Fruit fly (Drosophila melanogaster) whole organism, prepupa: Measurements from ENCODE around the gene papi.
A peak's percentile ranks its signal among the peaks of the same experiment; 100 is the strongest.

Experiments used
- Blimp-1 ChIP-seq: fragments of 200-800 bp; sonication (Bioruptor generic); optimal IDR thresholded peaks from 3 replicates; lab custom pipeline; 2017; ENCODE audit warnings: missing biosample characterization, missing genetic modification characterization, mild to moderate bottlenecking, moderate library complexity, missing genetic modification reagents
- CG10669 ChIP-seq: fragments of 200-800 bp; sonication (Bioruptor generic); optimal IDR thresholded peaks from 3 replicates; lab custom pipeline; 2018; ENCODE audit warnings: missing biosample characterization, mild to moderate bottlenecking, missing genetic modification characterization, moderate library complexity
- CG11294 ChIP-seq: fragments of 200-800 bp; sonication (Bioruptor generic); IDR thresholded peaks from 2 replicates; pipeline ENCODE4 v1.3.6; 2022; ENCODE audit warnings: missing biosample characterization, missing genetic modification characterization
- CG11902 ChIP-seq: fragments of 200-800 bp; sonication (Bioruptor generic); optimal IDR thresholded peaks from 3 replicates; lab custom pipeline; 2016; ENCODE audit warnings: missing biosample characterization, missing genetic modification characterization
- CG15336 ChIP-seq: fragments of 200-800 bp; sonication (Bioruptor generic); IDR thresholded peaks from 2 replicates; pipeline ENCODE4 v1.3.6; 2022; ENCODE audit warnings: missing biosample characterization, missing genetic modification characterization
- CG1621 ChIP-seq: fragments of 200-800 bp; sonication (Bioruptor generic); optimal IDR thresholded peaks from 3 replicates; lab custom pipeline; 2018; ENCODE audit warnings: missing biosample characterization, mild to moderate bottlenecking, missing genetic modification characterization
- CG16779 ChIP-seq: fragments of 200-800 bp; sonication (Bioruptor generic); optimal IDR thresholded peaks from 3 replicates; lab custom pipeline; 2017; ENCODE audit warnings: missing biosample characterization, mild to moderate bottlenecking, missing genetic modification characterization
- CG31627 ChIP-seq: fragments of 200-800 bp; sonication (Bioruptor generic); optimal IDR thresholded peaks from 3 replicates; lab custom pipeline; 2016; ENCODE audit warnings: missing biosample characterization, missing genetic modification characterization
- CG34406 ChIP-seq: fragments of 200-800 bp; sonication (Bioruptor generic); optimal IDR thresholded peaks from 3 replicates; lab custom pipeline; 2016; ENCODE audit warnings: missing biosample characterization, missing genetic modification characterization
- CG3919 ChIP-seq: fragments of 200-800 bp; sonication (Bioruptor generic); optimal IDR thresholded peaks from 3 replicates; lab custom pipeline; 2016; ENCODE audit warnings: missing biosample characterization, missing genetic modification characterization
- CG4318 ChIP-seq: fragments of 200-800 bp; sonication (Bioruptor generic); optimal IDR thresholded peaks from 3 replicates; lab custom pipeline; 2017; ENCODE audit warnings: missing biosample characterization, mild to moderate bottlenecking, missing genetic modification characterization
- CG6163 ChIP-seq: fragments of 200-800 bp; sonication (Bioruptor generic); IDR thresholded peaks from 3 replicates; pipeline ENCODE4 v1.3.6; 2022; ENCODE audit warnings: missing biosample characterization, missing genetic modification characterization
- CG6792 ChIP-seq: fragments of 200-800 bp; sonication (Bioruptor generic); optimal IDR thresholded peaks from 3 replicates; lab custom pipeline; 2016; ENCODE audit warnings: missing biosample characterization, missing genetic modification characterization
- CG6808 ChIP-seq: fragments of 200-800 bp; sonication (Bioruptor generic); optimal IDR thresholded peaks from 3 replicates; lab custom pipeline; 2017; ENCODE audit warnings: missing biosample characterization, missing genetic modification characterization, mild to moderate bottlenecking, moderate library complexity, missing genetic modification reagents
- CG6854 ChIP-seq: fragments of 200-800 bp; sonication (Bioruptor generic); optimal IDR thresholded peaks from 2 replicates; lab custom pipeline; 2017; ENCODE audit warnings: missing biosample characterization, mild to moderate bottlenecking, missing genetic modification characterization
- CG7368 ChIP-seq: fragments of 200-800 bp; sonication (Bioruptor generic); optimal IDR thresholded peaks from 3 replicates; lab custom pipeline; 2016; ENCODE audit warnings: missing biosample characterization, missing genetic modification characterization
- CG8119 ChIP-seq: fragments of 200-800 bp; sonication (Bioruptor generic); IDR thresholded peaks from 3 replicates; pipeline ENCODE4 v1.3.6; 2022; ENCODE audit warnings: missing biosample characterization, missing genetic modification characterization
- Eip75B ChIP-seq: fragments of 200-800 bp; sonication (Bioruptor generic); optimal IDR thresholded peaks from 3 replicates; lab custom pipeline; 2016; ENCODE audit warnings: missing biosample characterization, missing genetic modification characterization
- Eip78C ChIP-seq: fragments of 200-800 bp; sonication (Bioruptor generic); peaks from one replicate; lab custom pipeline; 2016; ENCODE audit warnings: missing biosample characterization, missing genetic modification characterization
- Ets21C ChIP-seq: fragments of 200-800 bp; sonication (Bioruptor generic); optimal IDR thresholded peaks from 3 replicates; lab custom pipeline; 2016; ENCODE audit warnings: missing biosample characterization, missing genetic modification characterization
- Gug ChIP-seq: fragments of 200-800 bp; sonication (Bioruptor generic); IDR thresholded peaks from 2 replicates; pipeline ENCODE4 v1.3.6; 2022; ENCODE audit warnings: missing biosample characterization, missing genetic modification characterization
- Hr38 ChIP-seq: sonication (Bioruptor generic); optimal IDR thresholded peaks from 2 replicates; lab custom pipeline; 2016; ENCODE audit warnings: missing biosample characterization, missing genetic modification characterization
- OdsH ChIP-seq: fragments of 200-800 bp; sonication (Bioruptor generic); optimal IDR thresholded peaks from 3 replicates; lab custom pipeline; 2016; ENCODE audit warnings: missing biosample characterization, missing genetic modification characterization
- Sox102F ChIP-seq: fragments of 200-800 bp; sonication (Bioruptor generic); optimal IDR thresholded peaks from 2 replicates; lab custom pipeline; 2016; ENCODE audit warnings: missing biosample characterization, mild to moderate bottlenecking, missing genetic modification characterization
- Sox14 ChIP-seq: fragments of 200-800 bp; sonication (Bioruptor generic); optimal IDR thresholded peaks from 3 replicates; lab custom pipeline; 2016; ENCODE audit warnings: missing biosample characterization, missing genetic modification characterization
- achi ChIP-seq: fragments of 200-800 bp; sonication (Bioruptor generic); optimal IDR thresholded peaks from 3 replicates; lab custom pipeline; 2016; ENCODE audit warnings: missing biosample characterization, missing genetic modification characterization
- dac ChIP-seq: fragments of 200-800 bp; sonication (Bioruptor generic); optimal IDR thresholded peaks from 2 replicates; lab custom pipeline; 2017; ENCODE audit warnings: missing biosample characterization, mild to moderate bottlenecking, missing genetic modification characterization
- esn ChIP-seq: fragments of 200-800 bp; sonication (Bioruptor generic); optimal IDR thresholded peaks from 2 replicates; lab custom pipeline; 2016; ENCODE audit warnings: missing biosample characterization, mild to moderate bottlenecking, missing genetic modification characterization, moderate library complexity
- fkh ChIP-seq: fragments of 200-800 bp; sonication (Bioruptor generic); optimal IDR thresholded peaks from 3 replicates; lab custom pipeline; 2017; ENCODE audit warnings: missing biosample characterization, mild to moderate bottlenecking, missing genetic modification characterization, moderate library complexity
- lz ChIP-seq: fragments of 200-800 bp; sonication (Bioruptor generic); optimal IDR thresholded peaks from 3 replicates; lab custom pipeline; 2016; ENCODE audit warnings: missing biosample characterization, missing genetic modification characterization
- net ChIP-seq: fragments of 200-800 bp; sonication (Bioruptor generic); optimal IDR thresholded peaks from 3 replicates; lab custom pipeline; 2016; ENCODE audit warnings: missing biosample characterization, missing genetic modification characterization
- pdm3 ChIP-seq: fragments of 200-800 bp; sonication (Bioruptor generic); optimal IDR thresholded peaks from 3 replicates; lab custom pipeline; 2016; ENCODE audit warnings: missing biosample characterization, missing genetic modification characterization
- salr ChIP-seq, 2 experiments: fragments of 200-800 bp; sonication (Bioruptor generic); optimal IDR thresholded peaks; 3 replicates each; lab custom pipeline; 2016 to 2018; ENCODE audit warnings: missing biosample characterization in 2 of 2, missing genetic modification characterization in 2 of 2, mild to moderate bottlenecking in 1 of 2
- svp ChIP-seq: fragments of 200-800 bp; sonication (Bioruptor generic); peaks from one replicate; lab custom pipeline; 2016; ENCODE audit warnings: missing biosample characterization, missing genetic modification characterization
- topi ChIP-seq: fragments of 200-800 bp; sonication (Bioruptor generic); optimal IDR thresholded peaks from 3 replicates; lab custom pipeline; 2016; ENCODE audit warnings: missing biosample characterization, missing genetic modification characterization
- vri ChIP-seq: fragments of 200-800 bp; sonication (Bioruptor generic); optimal IDR thresholded peaks from 3 replicates; lab custom pipeline; 2016; ENCODE audit warnings: missing biosample characterization, mild to moderate bottlenecking, missing genetic modification characterization

papi gene

dm6 chr2L:2220573-2221332 lies at the start of gene papi:
Gene papi, plus strand, starts transcription at chr2L:2220748.
- TF ChIP-seq pdm3 (GFP tag; lab: Kevin White, UChicago) = no peak
- no peak for TF ChIP-seq lz
- no peak for TF ChIP-seq achi (GFP tag; lab: Kevin White, UChicago)
- TF ChIP-seq CG11294 (GFP tag; lab: Robert Waterston, UW) = no peak
- no peak for TF ChIP-seq Sox102F (GFP tag; lab: Kevin White, UChicago)
- no peak for TF ChIP-seq CG7368 (GFP tag; lab: Kevin White, UChicago)
- TF ChIP-seq vri (GFP tag; lab: Kevin White, UChicago) = peak; percentile 26
- no peak for TF ChIP-seq OdsH
- no peak for TF ChIP-seq Gug
- no peak for TF ChIP-seq CG16779
- TF ChIP-seq CG1621 (tag; lab: Kevin White, UChicago) = peak; percentile 4
- no peak for TF ChIP-seq CG11902 (GFP tag; lab: Kevin White, UChicago)
- TF ChIP-seq CG10669 (GFP tag; lab: Kevin White, UChicago) = no peak
- no peak for TF ChIP-seq Ets21C (GFP tag; lab: Kevin White, UChicago)
- TF ChIP-seq fkh (GFP tag; lab: Kevin White, UChicago) = peak; percentile 31
- no peak for TF ChIP-seq CG4318 (GFP tag; lab: Kevin White, UChicago)
- no peak for TF ChIP-seq CG3919 (GFP tag; lab: Kevin White, UChicago)
- peak; percentile 62 for TF ChIP-seq Eip78C (GFP tag; lab: Kevin White, UChicago)
- no peak for TF ChIP-seq CG34406 (GFP tag; lab: Kevin White, UChicago)
- no peak for TF ChIP-seq CG31627
- TF ChIP-seq CG6854 (GFP tag; lab: Kevin White, UChicago) = no peak
- no peak for TF ChIP-seq CG15336 (GFP tag; lab: Robert Waterston, UW)
- no peak for TF ChIP-seq dac (GFP tag; lab: Kevin White, UChicago)
- TF ChIP-seq Eip75B (GFP tag; lab: Kevin White, UChicago) = no peak
- TF ChIP-seq CG6163 (GFP tag; lab: Robert Waterston, UW) = no peak
- TF ChIP-seq esn (GFP tag; lab: Kevin White, UChicago) = peak; percentile 16
- TF ChIP-seq svp = peak; percentile 53
- TF ChIP-seq CG6808 (GFP tag; lab: Kevin White, UChicago) = no peak
- no peak for TF ChIP-seq CG6792
- TF ChIP-seq Sox14 (GFP tag; lab: Kevin White, UChicago) = no peak
- TF ChIP-seq topi (GFP tag; lab: Kevin White, UChicago) = no peak
- TF ChIP-seq net (GFP tag; lab: Kevin White, UChicago) = no peak
- no peak for TF ChIP-seq CG8119

- TF ChIP-seq OdsH = no peak
- TF ChIP-seq CG11294 (GFP tag; lab: Robert Waterston, UW) = no peak
- no peak for TF ChIP-seq svp
- TF ChIP-seq CG6808 (GFP tag; lab: Kevin White, UChicago) = no peak
- TF ChIP-seq Hr38 (GFP tag; lab: Kevin White, UChicago) = no peak
- no peak for TF ChIP-seq Blimp-1 (GFP tag; lab: Kevin White, UChicago)
- no peak for TF ChIP-seq CG1621 (tag; lab: Kevin White, UChicago)
- peak; percentile 28 for TF ChIP-seq Eip78C (GFP tag; lab: Kevin White, UChicago)
- TF ChIP-seq net (GFP tag; lab: Kevin White, UChicago) = no peak
- peak; percentile 26 for TF ChIP-seq CG6854 (GFP tag; lab: Kevin White, UChicago)
- TF ChIP-seq fkh (GFP tag; lab: Kevin White, UChicago) = peak; percentile 68
- peak; percentile 58 for TF ChIP-seq vri (GFP tag; lab: Kevin White, UChicago)
- no peak for TF ChIP-seq achi (GFP tag; lab: Kevin White, UChicago)
- no peak for TF ChIP-seq salr (GFP tag; optimal IDR thresholded peaks at IDR 0.05; lab: Kevin White, UChicago)
- no peak for TF ChIP-seq CG34406 (GFP tag; lab: Kevin White, UChicago)
Observed at dm6 chr2L:2171366-2172078, 49.0 kb upstream of the papi start.
